Worm (Caenorhabditis elegans) whole organism, young adult: ENCODE measurements around the gene F56D3.1.

Experiments
- B0261.1 ChIP-seq: sonication (generic microtip); optimal IDR thresholded peaks from 2 replicates; lab custom pipeline; 2016; ENCODE audit warnings: mild to moderate bottlenecking, missing genetic modification characterization, moderate library complexity, missing compliant biosample characterization
- C06A6.2 ChIP-seq: fragments of 200-800 bp; sonication (Bioruptor generic); conservative IDR thresholded peaks from 2 replicates; pipeline ENCODE4 v1.3.6; 2022; ENCODE audit warnings: missing genetic modification characterization, missing compliant biosample characterization
- D2030.7 ChIP-seq: fragments of 200-800 bp; sonication (Bioruptor generic); IDR thresholded peaks from 2 replicates; pipeline ENCODE4 v1.3.6; 2022; ENCODE audit warnings: missing genetic modification reagents, missing genetic modification characterization, missing compliant biosample characterization
- F33H1.4 ChIP-seq: fragments of 200-800 bp; sonication (Bioruptor generic); IDR thresholded peaks from 2 replicates; pipeline ENCODE4 v1.3.6; 2022; ENCODE audit warnings: missing genetic modification reagents, missing genetic modification characterization, missing compliant biosample characterization
- F37B4.10 ChIP-seq: fragments of 200-800 bp; sonication (Bioruptor generic); IDR thresholded peaks from 2 replicates; pipeline ENCODE4 v1.3.6; 2022; ENCODE audit warnings: missing genetic modification characterization, missing compliant biosample characterization
- F39B2.1 ChIP-seq: fragments of 200-800 bp; sonication (Bioruptor generic); IDR thresholded peaks from 2 replicates; pipeline ENCODE4 v1.3.6; 2022; ENCODE audit warnings: missing genetic modification reagents, missing genetic modification characterization, missing compliant biosample characterization
- F49E8.2 ChIP-seq: sonication (generic microtip); optimal IDR thresholded peaks from 3 replicates; lab custom pipeline; 2017; ENCODE audit warnings: missing genetic modification characterization, mild to moderate bottlenecking, missing compliant biosample characterization, antibody characterized with exemption, moderate library complexity; ENCODE audit not compliant: insufficient read depth
- F52B5.7 ChIP-seq: sonication (generic microtip); optimal IDR thresholded peaks from 2 replicates; lab custom pipeline; 2016; ENCODE audit warnings: mild to moderate bottlenecking, missing genetic modification characterization, missing compliant biosample characterization
- F57C9.4 ChIP-seq: sonication (generic microtip); optimal IDR thresholded peaks from 2 replicates; lab custom pipeline; 2017; ENCODE audit warnings: mild to moderate bottlenecking, missing genetic modification characterization, missing compliant biosample characterization
- T07F8.4 ChIP-seq: sonication (generic microtip); optimal IDR thresholded peaks from 2 replicates; lab custom pipeline; 2016; ENCODE audit warnings: mild to moderate bottlenecking, missing genetic modification characterization, moderate library complexity, missing compliant biosample characterization
- T26A5.8 ChIP-seq: sonication (generic microtip); optimal IDR thresholded peaks from 2 replicates; lab custom pipeline; 2016; ENCODE audit warnings: missing genetic modification characterization, missing compliant biosample characterization
- Y95B8A.8 ChIP-seq: fragments of 200-800 bp; sonication (Bioruptor generic); IDR thresholded peaks from 2 replicates; pipeline ENCODE4 v1.3.6; 2022; ENCODE audit warnings: missing genetic modification reagents, missing genetic modification characterization, missing compliant biosample characterization
- ZK185.1 ChIP-seq: sonication (generic microtip); optimal IDR thresholded peaks from 2 replicates; lab custom pipeline; 2016; ENCODE audit warnings: mild to moderate bottlenecking, missing genetic modification characterization, missing compliant biosample characterization; ENCODE audit not compliant: poor library complexity, severe bottlenecking
- aptf-2 ChIP-seq: fragments of 200-800 bp; sonication (Bioruptor generic); conservative IDR thresholded peaks from 2 replicates; pipeline ENCODE4 v1.3.6; 2022; ENCODE audit warnings: missing genetic modification reagents, missing genetic modification characterization, missing compliant biosample characterization
- atf-7 ChIP-seq: sonication (generic microtip); optimal IDR thresholded peaks from 2 replicates; lab custom pipeline; 2017; ENCODE audit warnings: mild to moderate bottlenecking, missing genetic modification characterization, missing compliant biosample characterization
- ccch-3 ChIP-seq: fragments of 200-800 bp; sonication (Bioruptor generic); optimal IDR thresholded peaks from 2 replicates; lab custom pipeline; 2018; ENCODE audit warnings: mild to moderate bottlenecking, missing genetic modification characterization, missing compliant biosample characterization
- cebp-2 ChIP-seq: fragments of 200-800 bp; sonication (Bioruptor generic); IDR thresholded peaks from 2 replicates; pipeline ENCODE4 v1.3.6; 2022; ENCODE audit warnings: missing genetic modification characterization, missing compliant biosample characterization
- ceh-40 ChIP-seq: fragments of 200-800 bp; sonication (Bioruptor generic); IDR thresholded peaks from 2 replicates; pipeline ENCODE4 v1.3.6; 2022; ENCODE audit warnings: missing genetic modification characterization, missing compliant biosample characterization
- ceh-58 ChIP-seq: fragments of 200-800 bp; sonication (Bioruptor generic); IDR thresholded peaks from 2 replicates; pipeline ENCODE4 v1.3.6; 2022; ENCODE audit warnings: missing genetic modification characterization, missing compliant biosample characterization
- chd-7 ChIP-seq: sonication (generic microtip); optimal IDR thresholded peaks from 2 replicates; lab custom pipeline; 2016; ENCODE audit warnings: mild to moderate bottlenecking, missing genetic modification characterization, moderate library complexity, missing compliant biosample characterization
- dox-1 ChIP-seq: fragments of 200-800 bp; sonication (Bioruptor generic); IDR thresholded peaks from 2 replicates; pipeline ENCODE4 v1.3.6; 2022; ENCODE audit warnings: missing genetic modification reagents, missing genetic modification characterization, missing compliant biosample characterization
- efl-1 ChIP-seq: fragments of 150-350 bp; optimal IDR thresholded peaks from 2 replicates; lab custom pipeline; 2014; ENCODE audit warnings: missing biosample characterization, missing genetic modification reagents, missing genetic modification characterization
- egl-44 ChIP-seq: fragments of 200-800 bp; sonication (Bioruptor generic); IDR thresholded peaks from 2 replicates; pipeline ENCODE4 v1.3.6; 2022; ENCODE audit warnings: missing genetic modification reagents, missing genetic modification characterization, missing compliant biosample characterization
- fkh-3 ChIP-seq: sonication (generic microtip); optimal IDR thresholded peaks from 2 replicates; lab custom pipeline; 2016; ENCODE audit warnings: mild to moderate bottlenecking, missing genetic modification characterization, missing compliant biosample characterization
- hmg-1.2 ChIP-seq: fragments of 200-800 bp; sonication (Bioruptor generic); IDR thresholded peaks from 2 replicates; pipeline ENCODE4 v1.3.6; 2022; ENCODE audit warnings: missing genetic modification reagents, missing genetic modification characterization, missing compliant biosample characterization
- hmg-20 ChIP-seq: fragments of 200-800 bp; sonication (Bioruptor generic); IDR thresholded peaks from 2 replicates; pipeline ENCODE4 v1.3.6; 2022; ENCODE audit warnings: missing genetic modification reagents, missing genetic modification characterization, missing compliant biosample characterization
- hrde-1 ChIP-seq: sonication (generic microtip); optimal IDR thresholded peaks from 2 replicates; lab custom pipeline; 2016; ENCODE audit warnings: missing genetic modification characterization, mild to moderate bottlenecking, missing compliant biosample characterization, moderate library complexity, missing genotype, missing genetic modification reagents, borderline replicate concordance
- let-526 ChIP-seq: fragments of 200-800 bp; sonication (Bioruptor generic); IDR thresholded peaks from 2 replicates; pipeline ENCODE4 v1.3.6; 2022; ENCODE audit warnings: missing genetic modification reagents, missing genetic modification characterization, missing compliant biosample characterization
- lin-35 ChIP-seq, 3 experiments: fragments of 150-350 bp in 2 of 3; sonication (generic microtip) in 1 of 3; optimal IDR thresholded peaks; 2 replicates each; lab custom pipeline; 2014 to 2018; ENCODE audit warnings: missing biosample characterization in 3 of 3, missing genetic modification characterization in 3 of 3, missing genetic modification reagents in 3 of 3
- madf-3 ChIP-seq: fragments of 200-800 bp; sonication (Bioruptor generic); IDR thresholded peaks from 2 replicates; pipeline ENCODE4 v1.3.6; 2022; ENCODE audit warnings: missing genetic modification reagents, missing genetic modification characterization, missing compliant biosample characterization
- madf-8 ChIP-seq: fragments of 200-800 bp; sonication (Bioruptor generic); conservative IDR thresholded peaks from 2 replicates; pipeline ENCODE4 v1.3.6; 2022; ENCODE audit warnings: missing genetic modification reagents, missing genetic modification characterization, missing compliant biosample characterization
- nhr-179 ChIP-seq: sonication (generic microtip); optimal IDR thresholded peaks from 2 replicates; lab custom pipeline; 2016; ENCODE audit warnings: mild to moderate bottlenecking, missing genetic modification characterization, missing compliant biosample characterization
- nhr-90 ChIP-seq: sonication (generic microtip); optimal IDR thresholded peaks from 2 replicates; lab custom pipeline; 2016; ENCODE audit warnings: missing genotype, mild to moderate bottlenecking, missing genetic modification characterization, missing compliant biosample characterization
- pha-4 ChIP-seq: fragments of 150-350 bp; sonication (generic microtip); optimal IDR thresholded peaks from 2 replicates; lab custom pipeline; 2014; ENCODE audit warnings: missing biosample characterization, missing genetic modification reagents, missing genetic modification characterization
- sea-2 ChIP-seq: fragments of 200-800 bp; sonication (Bioruptor generic); IDR thresholded peaks from 2 replicates; pipeline ENCODE4 v1.3.6; 2022; ENCODE audit warnings: missing genetic modification characterization, missing compliant biosample characterization
- snpc-1.3 ChIP-seq: sonication (generic microtip); optimal IDR thresholded peaks from 2 replicates; lab custom pipeline; 2017; ENCODE audit warnings: missing genetic modification characterization, mild to moderate bottlenecking, missing compliant biosample characterization, antibody characterized with exemption, moderate library complexity, missing genotype, missing genetic modification reagents; ENCODE audit not compliant: insufficient read depth
- snpc-3.4 ChIP-seq: sonication (generic microtip); optimal IDR thresholded peaks from 2 replicates; lab custom pipeline; 2017; ENCODE audit warnings: missing genetic modification characterization, mild to moderate bottlenecking, missing compliant biosample characterization, antibody characterized with exemption, moderate library complexity, missing genotype, missing genetic modification reagents
- tlf-1 ChIP-seq: fragments of 200-800 bp; sonication (Bioruptor generic); optimal IDR thresholded peaks from 2 replicates; lab custom pipeline; 2018; ENCODE audit warnings: mild to moderate bottlenecking, missing genetic modification characterization, missing compliant biosample characterization
- unc-62 ChIP-seq: fragments of 150-350 bp; optimal IDR thresholded peaks from 2 replicates; lab custom pipeline; 2014; ENCODE audit warnings: missing biosample characterization, missing genetic modification reagents, missing genetic modification characterization
- zfh-2 ChIP-seq: fragments of 200-800 bp; sonication (Bioruptor generic); conservative IDR thresholded peaks from 2 replicates; pipeline ENCODE4 v1.3.6; 2022; ENCODE audit warnings: missing genetic modification reagents, missing genetic modification characterization, missing compliant biosample characterization
- ztf-22 ChIP-seq: fragments of 200-800 bp; sonication (Bioruptor generic); optimal IDR thresholded peaks from 2 replicates; lab custom pipeline; 2018; ENCODE audit warnings: mild to moderate bottlenecking, missing genetic modification characterization, moderate library complexity, missing compliant biosample characterization
- ztf-3 ChIP-seq: fragments of 200-800 bp; sonication (Bioruptor generic); optimal IDR thresholded peaks from 2 replicates; lab custom pipeline; 2018; ENCODE audit warnings: mild to moderate bottlenecking, missing genetic modification characterization, missing compliant biosample characterization

The F56D3.1 gene

ce11 chrII:4182364-4182763 is 36.2 kb downstream of the F56D3.1 start, which contains the start of gene R03H10.11:
Gene R03H10.11 (plus strand): TSS chrII:4182664.
- TF ChIP-seq F37B4.10 (no peak), F39B2.1 (no peak), fkh-3 (tag; lab: Kevin White, UChicago) (no peak), efl-1 (GFP tag; lab: Kevin White, UChicago) (no peak), D2030.7 (GFP tag; lab: Robert Waterston, UW) (no peak), nhr-179 (tag; lab: Kevin White, UChicago) (no peak), snpc-1.3 (no peak), B0261.1 (tag; lab: Kevin White, UChicago) (no peak), ztf-22 (GFP tag; lab: Kevin White, UChicago) (no peak), snpc-3.4 (tag; lab: Kevin White, UChicago) (no peak), ccch-3 (GFP tag; lab: Kevin White, UChicago) (no peak), cebp-2 (GFP tag; lab: Robert Waterston, UW) (no peak), pha-4 (tag; lab: Kevin White, UChicago) (no peak), sea-2 (GFP tag; lab: Robert Waterston, UW) (no peak), C06A6.2 (no peak), F57C9.4 (no peak), hmg-1.2 (GFP tag; lab: Robert Waterston, UW) (no peak), zfh-2 (no peak)

ce11 chrII:4183979-4184378 is 37.8 kb downstream of the F56D3.1 start:
- TF ChIP-seq tlf-1 (GFP tag; lab: Kevin White, UChicago) (no peak), dox-1 (GFP tag; lab: Robert Waterston, UW) (no peak), Y95B8A.8 (GFP tag; lab: Robert Waterston, UW) (no peak), T07F8.4 (tag; lab: Kevin White, UChicago) (no peak), hrde-1 (no peak), F33H1.4 (GFP tag; lab: Robert Waterston, UW) (no peak), ceh-58 (GFP tag; lab: Robert Waterston, UW) (no peak), ZK185.1 (tag; lab: Kevin White, UChicago) (no peak), madf-3 (GFP tag; lab: Robert Waterston, UW) (no peak), ccch-3 (GFP tag; lab: Kevin White, UChicago) (no peak), F52B5.7 (tag; lab: Kevin White, UChicago) (no peak), hmg-20 (GFP tag; lab: Robert Waterston, UW) (no peak)

ce11 chrII:4186364-4186763 is 40.2 kb downstream of the F56D3.1 start, which contains the start of gene cpna-1:
Gene cpna-1 (plus strand): TSS chrII:4186664.
- no peak for TF ChIP-seq sea-2 (GFP tag; lab: Robert Waterston, UW)
- no peak for TF ChIP-seq F49E8.2 (tag; lab: Kevin White, UChicago)
- no peak for TF ChIP-seq aptf-2 (GFP tag; lab: Robert Waterston, UW)
- no peak for TF ChIP-seq F37B4.10
- no peak for TF ChIP-seq nhr-90 (tag; lab: Kevin White, UChicago)
- no peak for TF ChIP-seq egl-44 (GFP tag; lab: Robert Waterston, UW)
- TF ChIP-seq unc-62 (GFP tag; lab: Kevin White, UChicago) = no peak
- no peak for TF ChIP-seq T26A5.8 (tag; lab: Kevin White, UChicago)
- no peak for TF ChIP-seq lin-35 (GFP tag; optimal IDR thresholded peaks at IDR 0.05; lab: Kevin White, UChicago)
- no peak for TF ChIP-seq ceh-40
- no peak for TF ChIP-seq ZK185.1 (tag; lab: Kevin White, UChicago)
- TF ChIP-seq atf-7 = no peak
- TF ChIP-seq let-526 (GFP tag; lab: Robert Waterston, UW) = no peak
- no peak for TF ChIP-seq madf-8 (GFP tag; lab: Robert Waterston, UW)
- no peak for TF ChIP-seq ztf-22 (GFP tag; lab: Kevin White, UChicago)
- TF ChIP-seq chd-7 (tag; lab: Kevin White, UChicago) = no peak
- TF ChIP-seq ztf-3 = no peak
